Worm (Caenorhabditis elegans): ENCODE data around the gene F44D12.8.

Gene F44D12.8

ce11 chrIV:10051088-10051487 is 28.0 kb downstream of the F44D12.8 start, which contains the start of gene T04B2.8:
TSS of gene T04B2.8 (minus strand) at chrIV:10051188.
- TF ChIP-seq sdz-12 (GFP tag; optimal IDR thresholded peaks at IDR 0.05) (no peak), egl-27 (tag; optimal IDR thresholded peaks at IDR 0.05) (no peak), pha-4 (GFP tag; IDR thresholded peaks at IDR 0.05) (no peak), pha-4 (tag; optimal IDR thresholded peaks at IDR 0.05) (no peak), hif-1 (tag; optimal IDR thresholded peaks at IDR 0.05) (no peak), nhr-111 (GFP tag; optimal IDR thresholded peaks at IDR 0.05) (no peak), snpc-1.2 (GFP tag; IDR thresholded peaks at IDR 0.05) (no peak)

ce11 chrIV:10053550-10053949 is 30.5 kb downstream of the F44D12.8 start, which contains the start of gene srv-12:
TSS of gene srv-12 (minus strand) at chrIV:10053650.
- TF ChIP-seq dmd-6 (GFP tag; IDR thresholded peaks at IDR 0.05) (no peak), nhr-77 (tag; optimal IDR thresholded peaks at IDR 0.05) (no peak), ceh-32 (tag; optimal IDR thresholded peaks at IDR 0.05; ENCODE audit: poor library complexity) (no peak), snpc-1.2 (GFP tag; IDR thresholded peaks at IDR 0.05) (no peak), lsy-2 (tag; optimal IDR thresholded peaks at IDR 0.05) (no peak), nhr-48 (tag; optimal IDR thresholded peaks at IDR 0.05) (no peak), zip-11 (GFP tag; IDR thresholded peaks at IDR 0.05) (no peak), R02D3.7 (tag; optimal IDR thresholded peaks at IDR 0.05) (no peak), nhr-42 (GFP tag; IDR thresholded peaks at IDR 0.05) (no peak), nhr-11 (tag; optimal IDR thresholded peaks at IDR 0.05) (no peak), php-3 (GFP tag; IDR thresholded peaks at IDR 0.05) (no peak), zfp-2 (tag; optimal IDR thresholded peaks at IDR 0.05) (no peak), nhr-237 (tag; optimal IDR thresholded peaks at IDR 0.05) (no peak), F44E2.7 (GFP tag; IDR thresholded peaks at IDR 0.05) (no peak), ceh-20 (GFP tag; IDR thresholded peaks at IDR 0.05) (no peak)

- TF ChIP-seq lsy-2 (tag; optimal IDR thresholded peaks at IDR 0.05), result no peak
- TF ChIP-seq unc-130 (GFP tag; optimal IDR thresholded peaks at IDR 0.05), result no peak
- no peak for TF ChIP-seq F26F4.8 (GFP tag; conservative IDR thresholded peaks at IDR 0.05)
- TF ChIP-seq snpc-1.2 (GFP tag; IDR thresholded peaks at IDR 0.05), result no peak
- no peak for TF ChIP-seq nhr-77 (tag; optimal IDR thresholded peaks at IDR 0.05)
These were observed 33.0 kb downstream of the F44D12.8 start, which contains the start of gene T04B2.7 for ce11 chrIV:10056138-10056537. TSS of gene T04B2.7 (minus strand) at chrIV:10056238.

ce11 chrIV:10059175-10059574 is 36.1 kb downstream of the F44D12.8 start:
- peak; percentile 80 for TF ChIP-seq hlh-11 (tag; optimal IDR thresholded peaks at IDR 0.05)
- TF ChIP-seq mdl-1 (tag; optimal IDR thresholded peaks at IDR 0.05), result peak in 1 of 2 experiments; percentile 47
- TF ChIP-seq nhr-10 (tag; optimal IDR thresholded peaks at IDR 0.05), result no peak
- TF ChIP-seq zfp-2 (tag; optimal IDR thresholded peaks at IDR 0.05), result no peak
- TF ChIP-seq unc-39 (tag; optimal IDR thresholded peaks at IDR 0.05), result no peak
- TF ChIP-seq lin-38 (GFP tag; IDR thresholded peaks at IDR 0.05), result peak; percentile 19; the same call in 1 of the 2 replicates
- peak; percentile 41 for TF ChIP-seq nhr-77 (tag; optimal IDR thresholded peaks at IDR 0.05)
- TF ChIP-seq sdz-12 (GFP tag; optimal IDR thresholded peaks at IDR 0.05), result no peak
- TF ChIP-seq saeg-2 (GFP tag; IDR thresholded peaks at IDR 0.05), result 0 out of 2 replicates have a peak, but pooled peaks have one; percentile 19
- TF ChIP-seq tra-1 (GFP tag; IDR thresholded peaks at IDR 0.05), result peak; percentile 63; the same call in 1 of the 2 replicates
- peak in 1 of 2 experiments; percentile 1 for TF ChIP-seq lsy-2 (tag; optimal IDR thresholded peaks at IDR 0.05)
- peak; percentile 65; the same call in 1 of the 2 replicates for TF ChIP-seq php-3 (GFP tag; IDR thresholded peaks at IDR 0.05)
- TF ChIP-seq dve-1 (tag; optimal IDR thresholded peaks at IDR 0.05; ENCODE audit: insufficient read depth), result peak; percentile 93
- TF ChIP-seq dmd-6 (GFP tag; IDR thresholded peaks at IDR 0.05), result peak; percentile 90
- no peak for TF ChIP-seq spr-1 (tag; optimal IDR thresholded peaks at IDR 0.05)
- TF ChIP-seq daf-16 (GFP tag; optimal IDR thresholded peaks at IDR 0.05), result peak in 1 of 2 experiments; percentile 38
- TF ChIP-seq daf-16 (tag; optimal IDR thresholded peaks at IDR 0.05), result peak; percentile 88
- no peak for TF ChIP-seq nhr-25 (tag; optimal IDR thresholded peaks at IDR 0.05; ENCODE audit: borderline replicate concordance, insufficient read depth)
- TF ChIP-seq pqm-1 (tag; optimal IDR thresholded peaks at IDR 0.05), result peak; percentile 91
- TF ChIP-seq nhr-76 (tag; optimal IDR thresholded peaks at IDR 0.05), result no peak
- TF ChIP-seq lin-29 (GFP tag; IDR thresholded peaks at IDR 0.05), result no peak
- 0 out of 2 replicates have a peak, but pooled peaks have one; percentile 22 for TF ChIP-seq mxl-2 (GFP tag; conservative IDR thresholded peaks at IDR 0.05)
- TF ChIP-seq aha-1 (tag), result peak; percentile 87
- TF ChIP-seq nhr-102 (tag; optimal IDR thresholded peaks at IDR 0.05), result peak; percentile 31
- 0 out of 2 replicates have a peak, but pooled peaks have one; percentile 11 for TF ChIP-seq lin-1 (GFP tag; IDR thresholded peaks at IDR 0.05)
- no peak for TF ChIP-seq F26F4.8 (GFP tag; conservative IDR thresholded peaks at IDR 0.05)
- TF ChIP-seq egl-43 (GFP tag; IDR thresholded peaks at IDR 0.05), result no peak
- 0 out of 2 replicates have a peak, but pooled peaks have one; percentile 16 for TF ChIP-seq pha-4 (GFP tag; IDR thresholded peaks at IDR 0.05)
- no peak for TF ChIP-seq pha-4 (tag; optimal IDR thresholded peaks at IDR 0.05)
- peak; percentile 44 for TF ChIP-seq hlh-30 (tag; optimal IDR thresholded peaks at IDR 0.05; ENCODE audit: insufficient read depth)
